Fruit fly (Drosophila melanogaster) whole organism, prepupa: ENCODE measurements around the gene witty.

ENCODE experiments used
- Blimp-1 ChIP-seq: fragments of 200-800 bp; sonication (Bioruptor generic); optimal IDR thresholded peaks from 3 replicates; lab custom pipeline; 2017; ENCODE audit warnings: missing biosample characterization, missing genetic modification characterization, mild to moderate bottlenecking, moderate library complexity, missing genetic modification reagents
- CG10669 ChIP-seq: fragments of 200-800 bp; sonication (Bioruptor generic); optimal IDR thresholded peaks from 3 replicates; lab custom pipeline; 2018; ENCODE audit warnings: missing biosample characterization, mild to moderate bottlenecking, missing genetic modification characterization, moderate library complexity
- CG11902 ChIP-seq: fragments of 200-800 bp; sonication (Bioruptor generic); optimal IDR thresholded peaks from 3 replicates; lab custom pipeline; 2016; ENCODE audit warnings: missing biosample characterization, missing genetic modification characterization
- CG15336 ChIP-seq: fragments of 200-800 bp; sonication (Bioruptor generic); IDR thresholded peaks from 2 replicates; pipeline ENCODE4 v1.3.6; 2022; ENCODE audit warnings: missing biosample characterization, missing genetic modification characterization
- CG16779 ChIP-seq: fragments of 200-800 bp; sonication (Bioruptor generic); optimal IDR thresholded peaks from 3 replicates; lab custom pipeline; 2017; ENCODE audit warnings: missing biosample characterization, mild to moderate bottlenecking, missing genetic modification characterization
- CG3032 ChIP-seq: fragments of 200-800 bp; optimal IDR thresholded peaks from 2 replicates; lab custom pipeline; 2019; ENCODE audit warnings: missing biosample characterization, mild to moderate bottlenecking, missing genetic modification characterization, moderate library complexity
- CG32006 ChIP-seq: fragments of 200-800 bp; sonication (Bioruptor generic); optimal IDR thresholded peaks from 3 replicates; lab custom pipeline; 2017; ENCODE audit warnings: missing biosample characterization, mild to moderate bottlenecking, missing genetic modification characterization
- CG4318 ChIP-seq: fragments of 200-800 bp; sonication (Bioruptor generic); optimal IDR thresholded peaks from 3 replicates; lab custom pipeline; 2017; ENCODE audit warnings: missing biosample characterization, mild to moderate bottlenecking, missing genetic modification characterization
- CG6163 ChIP-seq: fragments of 200-800 bp; sonication (Bioruptor generic); IDR thresholded peaks from 3 replicates; pipeline ENCODE4 v1.3.6; 2022; ENCODE audit warnings: missing biosample characterization, missing genetic modification characterization
- CG6276 ChIP-seq: fragments of 200-800 bp; sonication (Bioruptor generic); optimal IDR thresholded peaks from 2 replicates; lab custom pipeline; 2017; ENCODE audit warnings: missing biosample characterization, mild to moderate bottlenecking, missing genetic modification characterization
- CG6808 ChIP-seq: fragments of 200-800 bp; sonication (Bioruptor generic); optimal IDR thresholded peaks from 3 replicates; lab custom pipeline; 2017; ENCODE audit warnings: missing biosample characterization, missing genetic modification characterization, mild to moderate bottlenecking, moderate library complexity, missing genetic modification reagents
- CG8119 ChIP-seq: fragments of 200-800 bp; sonication (Bioruptor generic); IDR thresholded peaks from 3 replicates; pipeline ENCODE4 v1.3.6; 2022; ENCODE audit warnings: missing biosample characterization, missing genetic modification characterization
- CG8319 ChIP-seq: fragments of 200-800 bp; sonication (Bioruptor generic); optimal IDR thresholded peaks from 3 replicates; lab custom pipeline; 2016; ENCODE audit warnings: missing biosample characterization, missing genetic modification characterization
- CG8632 ChIP-seq: fragments of 200-800 bp; sonication (Bioruptor generic); optimal IDR thresholded peaks from 3 replicates; lab custom pipeline; 2016; ENCODE audit warnings: missing biosample characterization, missing genetic modification characterization
- Eip75B ChIP-seq: fragments of 200-800 bp; sonication (Bioruptor generic); optimal IDR thresholded peaks from 3 replicates; lab custom pipeline; 2016; ENCODE audit warnings: missing biosample characterization, missing genetic modification characterization
- Eip78C ChIP-seq: fragments of 200-800 bp; sonication (Bioruptor generic); peaks from one replicate; lab custom pipeline; 2016; ENCODE audit warnings: missing biosample characterization, missing genetic modification characterization
- Eip93F ChIP-seq: fragments of 200-800 bp; sonication (Bioruptor generic); optimal IDR thresholded peaks from 2 replicates; lab custom pipeline; 2016; ENCODE audit warnings: missing biosample characterization, mild to moderate bottlenecking, missing genetic modification characterization
- Ets21C ChIP-seq: fragments of 200-800 bp; sonication (Bioruptor generic); optimal IDR thresholded peaks from 3 replicates; lab custom pipeline; 2016; ENCODE audit warnings: missing biosample characterization, missing genetic modification characterization
- Gug ChIP-seq: fragments of 200-800 bp; sonication (Bioruptor generic); IDR thresholded peaks from 2 replicates; pipeline ENCODE4 v1.3.6; 2022; ENCODE audit warnings: missing biosample characterization, missing genetic modification characterization
- Hr38 ChIP-seq: sonication (Bioruptor generic); optimal IDR thresholded peaks from 2 replicates; lab custom pipeline; 2016; ENCODE audit warnings: missing biosample characterization, missing genetic modification characterization
- Hr4 ChIP-seq: fragments of 200-800 bp; sonication (Bioruptor generic); optimal IDR thresholded peaks from 3 replicates; lab custom pipeline; 2016; ENCODE audit warnings: missing biosample characterization, missing genetic modification characterization
- Met ChIP-seq: fragments of 200-800 bp; sonication (Bioruptor generic); optimal IDR thresholded peaks from 3 replicates; lab custom pipeline; 2016; ENCODE audit warnings: missing biosample characterization, missing genetic modification characterization
- OdsH ChIP-seq: fragments of 200-800 bp; sonication (Bioruptor generic); optimal IDR thresholded peaks from 3 replicates; lab custom pipeline; 2016; ENCODE audit warnings: missing biosample characterization, missing genetic modification characterization
- Smox ChIP-seq: fragments of 200-800 bp; sonication (Bioruptor generic); optimal IDR thresholded peaks from 3 replicates; lab custom pipeline; 2016; ENCODE audit warnings: missing biosample characterization, missing genetic modification characterization
- Sox14 ChIP-seq: fragments of 200-800 bp; sonication (Bioruptor generic); optimal IDR thresholded peaks from 3 replicates; lab custom pipeline; 2016; ENCODE audit warnings: missing biosample characterization, missing genetic modification characterization
- Sox15 ChIP-seq: fragments of 200-800 bp; sonication (Bioruptor generic); optimal IDR thresholded peaks from 3 replicates; lab custom pipeline; 2016; ENCODE audit warnings: missing biosample characterization, missing genetic modification characterization
- acj6 ChIP-seq: fragments of 200-800 bp; sonication (Bioruptor generic); optimal IDR thresholded peaks from 3 replicates; lab custom pipeline; 2016; ENCODE audit warnings: missing biosample characterization, missing genetic modification characterization
- dac ChIP-seq: fragments of 200-800 bp; sonication (Bioruptor generic); optimal IDR thresholded peaks from 2 replicates; lab custom pipeline; 2017; ENCODE audit warnings: missing biosample characterization, mild to moderate bottlenecking, missing genetic modification characterization
- dsx ChIP-seq: fragments of 200-800 bp; optimal IDR thresholded peaks from 3 replicates; lab custom pipeline; 2019; ENCODE audit warnings: missing biosample characterization, mild to moderate bottlenecking, missing genetic modification characterization, moderate library complexity; ENCODE audit not compliant: poor library complexity, severe bottlenecking
- eg ChIP-seq: fragments of 200-800 bp; sonication (Bioruptor generic); IDR thresholded peaks from 3 replicates; pipeline ENCODE4 v1.3.6; 2022; ENCODE audit warnings: missing biosample characterization, missing genetic modification characterization
- esn ChIP-seq: fragments of 200-800 bp; sonication (Bioruptor generic); optimal IDR thresholded peaks from 2 replicates; lab custom pipeline; 2016; ENCODE audit warnings: missing biosample characterization, mild to moderate bottlenecking, missing genetic modification characterization, moderate library complexity
- fd85E ChIP-seq: fragments of 200-800 bp; sonication (Bioruptor generic); optimal IDR thresholded peaks from 3 replicates; lab custom pipeline; 2016; ENCODE audit warnings: missing biosample characterization, missing genetic modification characterization
- lz ChIP-seq: fragments of 200-800 bp; sonication (Bioruptor generic); optimal IDR thresholded peaks from 3 replicates; lab custom pipeline; 2016; ENCODE audit warnings: missing biosample characterization, missing genetic modification characterization
- net ChIP-seq: fragments of 200-800 bp; sonication (Bioruptor generic); optimal IDR thresholded peaks from 3 replicates; lab custom pipeline; 2016; ENCODE audit warnings: missing biosample characterization, missing genetic modification characterization
- pdm3 ChIP-seq: fragments of 200-800 bp; sonication (Bioruptor generic); optimal IDR thresholded peaks from 3 replicates; lab custom pipeline; 2016; ENCODE audit warnings: missing biosample characterization, missing genetic modification characterization
- spab ChIP-seq: fragments of 200-800 bp; sonication (Bioruptor generic); optimal IDR thresholded peaks from 2 replicates; lab custom pipeline; 2017; ENCODE audit warnings: missing biosample characterization, mild to moderate bottlenecking, missing genetic modification characterization, missing genetic modification reagents
- topi ChIP-seq: fragments of 200-800 bp; sonication (Bioruptor generic); optimal IDR thresholded peaks from 3 replicates; lab custom pipeline; 2016; ENCODE audit warnings: missing biosample characterization, missing genetic modification characterization
- vri ChIP-seq: fragments of 200-800 bp; sonication (Bioruptor generic); optimal IDR thresholded peaks from 3 replicates; lab custom pipeline; 2016; ENCODE audit warnings: missing biosample characterization, mild to moderate bottlenecking, missing genetic modification characterization

Gene witty

dm6 chr2L:8293449-8293848 lies 44.6 kb upstream of the witty start (continued):
- TF ChIP-seq Sox15 (GFP tag; lab: Kevin White, UChicago) (no peak), Met (GFP tag; lab: Kevin White, UChicago) (peak; percentile 10), CG8632 (GFP tag; lab: Kevin White, UChicago) (peak; percentile 39), Eip78C (GFP tag; lab: Kevin White, UChicago) (peak; percentile 63), Blimp-1 (GFP tag; lab: Kevin White, UChicago) (no peak), CG3032 (tag; lab: Kevin White, UChicago) (no peak), CG15336 (GFP tag; lab: Robert Waterston, UW) (no peak), CG11902 (no peak), Eip75B (GFP tag; lab: Kevin White, UChicago) (peak; percentile 45), esn (GFP tag; lab: Kevin White, UChicago) (no peak), Smox (GFP tag; lab: Kevin White, UChicago) (no peak), CG16779 (tag; lab: Kevin White, UChicago) (no peak), CG32006 (GFP tag; lab: Kevin White, UChicago) (no peak), CG8319 (GFP tag; lab: Kevin White, UChicago) (no peak), vri (GFP tag; lab: Kevin White, UChicago) (no peak), acj6 (GFP tag; lab: Kevin White, UChicago) (peak; percentile 46), Sox14 (no peak), eg (GFP tag; lab: Robert Waterston, UW) (no peak), CG8119 (no peak), CG10669 (no peak), net (no peak), Hr38 (GFP tag; lab: Kevin White, UChicago) (no peak)

dm6 chr2L:8294043-8294442 lies 44.0 kb upstream of the witty start:
- no peak for TF ChIP-seq Ets21C (GFP tag; lab: Kevin White, UChicago)
- no peak for TF ChIP-seq CG4318 (GFP tag; lab: Kevin White, UChicago)
- no peak for TF ChIP-seq Blimp-1 (GFP tag; lab: Kevin White, UChicago)
- no peak for TF ChIP-seq CG6808 (GFP tag; lab: Kevin White, UChicago)
- no peak for TF ChIP-seq fd85E (GFP tag; lab: Kevin White, UChicago)
- TF ChIP-seq net, result no peak
- TF ChIP-seq Smox (GFP tag; lab: Kevin White, UChicago), result no peak
- no peak for TF ChIP-seq lz
- no peak for TF ChIP-seq CG6163
- no peak for TF ChIP-seq Eip93F
- no peak for TF ChIP-seq Sox15 (GFP tag; lab: Kevin White, UChicago)
- no peak for TF ChIP-seq pdm3
- TF ChIP-seq, all 60 proteins: peak for 0

dm6 chr2L:8296395-8296794 lies 41.7 kb upstream of the witty start:
- peak; percentile 23 for TF ChIP-seq Eip78C (GFP tag; lab: Kevin White, UChicago)
- no peak for TF ChIP-seq acj6 (GFP tag; lab: Kevin White, UChicago)

- no peak for TF ChIP-seq CG16779 (tag; lab: Kevin White, UChicago)
- TF ChIP-seq Sox15 (GFP tag; lab: Kevin White, UChicago), result no peak
- no peak for TF ChIP-seq CG4318 (GFP tag; lab: Kevin White, UChicago)
- no peak for TF ChIP-seq Eip78C (GFP tag; lab: Kevin White, UChicago)
- no peak for TF ChIP-seq CG15336 (GFP tag; lab: Robert Waterston, UW)
- no peak for TF ChIP-seq OdsH (GFP tag; lab: Kevin White, UChicago)
- TF ChIP-seq eg (GFP tag; lab: Robert Waterston, UW), result no peak
- no peak for TF ChIP-seq CG6276 (GFP tag; lab: Kevin White, UChicago)
- no peak for TF ChIP-seq Hr38 (GFP tag; lab: Kevin White, UChicago)
- no peak for TF ChIP-seq dsx
- TF ChIP-seq net, result no peak
- no peak for TF ChIP-seq esn (GFP tag; lab: Kevin White, UChicago)
- no peak for TF ChIP-seq Hr4 (GFP tag; lab: Kevin White, UChicago)
- no peak for TF ChIP-seq CG6163
- TF ChIP-seq Gug (GFP tag; lab: Robert Waterston, UW), result no peak
- TF ChIP-seq topi (GFP tag; lab: Kevin White, UChicago), result no peak
- no peak for TF ChIP-seq spab
- TF ChIP-seq lz, result no peak
- TF ChIP-seq dac (GFP tag; lab: Kevin White, UChicago), result no peak
Observed at dm6 chr2L:8297070-8297469, 41.0 kb upstream of the witty start.
